Worm (Caenorhabditis elegans) whole organism, late embryonic: ENCODE data around the gene ZK856.4.

Experiments
- ceh-14 ChIP-seq: sonication (generic microtip); optimal IDR thresholded peaks from 2 replicates; lab custom pipeline; 2016; ENCODE audit warnings: missing genotype, missing genetic modification characterization, missing compliant biosample characterization
- elt-2 ChIP-seq: sonication (generic microtip); optimal IDR thresholded peaks from 2 replicates; lab custom pipeline; 2016; ENCODE audit warnings: missing genetic modification reagents, missing genetic modification characterization, missing compliant biosample characterization
- fax-1 ChIP-seq: sonication (generic microtip); optimal IDR thresholded peaks from 2 replicates; lab custom pipeline; 2016; ENCODE audit warnings: missing genotype, missing genetic modification characterization, missing compliant biosample characterization
- fkh-10 ChIP-seq: fragments of 150-350 bp; optimal IDR thresholded peaks from 2 replicates; lab custom pipeline; 2014; ENCODE audit warnings: missing biosample characterization, missing genetic modification reagents, missing genetic modification characterization
- nfya-1 ChIP-seq: sonication (generic microtip); optimal IDR thresholded peaks from 2 replicates; lab custom pipeline; 2017; ENCODE audit warnings: missing genetic modification characterization, mild to moderate bottlenecking, missing compliant biosample characterization, antibody characterized with exemption, moderate library complexity
- pqm-1 ChIP-seq: sonication (generic microtip); optimal IDR thresholded peaks from 2 replicates; lab custom pipeline; 2016; ENCODE audit warnings: missing genetic modification characterization, missing compliant biosample characterization

- TF ChIP-seq fkh-10 (GFP tag; lab: Kevin White, UChicago) (no peak), ceh-14 (tag; lab: Kevin White, UChicago) (no peak), elt-2 (no peak), pqm-1 (tag; lab: Kevin White, UChicago) (no peak), fax-1 (no peak), nfya-1 (tag; lab: Kevin White, UChicago) (no peak)
These were observed 48.9 kb upstream of the ZK856.4 start, which contains the start of the genes C08B6.18, wdr-20 and C08B6.8 for ce11 chrV:10134077-10134693.
